Worm (Caenorhabditis elegans): ENCODE results near the gene ral-1.

Gene ral-1

ce11 chrIII:3346665-3347064, 35.6 kb downstream of the ral-1 start:
- TF ChIP-seq ceh-48 (tag; optimal IDR thresholded peaks at IDR 0.05) (no peak), hlh-30 (tag; optimal IDR thresholded peaks at IDR 0.05; ENCODE audit: insufficient read depth) (no peak), che-1 (tag; optimal IDR thresholded peaks at IDR 0.05) (no peak), Y22D7AL.16 (tag; optimal IDR thresholded peaks at IDR 0.05) (no peak), pax-1 (tag; optimal IDR thresholded peaks at IDR 0.05) (no peak), ceh-19 (GFP tag; optimal IDR thresholded peaks at IDR 0.05) (no peak), hlh-8 (tag; optimal IDR thresholded peaks at IDR 0.05) (no peak), ceh-14 (tag; optimal IDR thresholded peaks at IDR 0.05) (no peak), ceh-30 (tag; optimal IDR thresholded peaks at IDR 0.05) (no peak), pag-3 (tag; optimal IDR thresholded peaks at IDR 0.05; ENCODE audit: borderline replicate concordance) (no peak), hlh-15 (tag; optimal IDR thresholded peaks at IDR 0.05) (no peak), unc-42 (tag; optimal IDR thresholded peaks at IDR 0.05) (no peak), madf-2 (tag; optimal IDR thresholded peaks at IDR 0.05) (no peak), gmeb-2 (tag; optimal IDR thresholded peaks at IDR 0.05) (no peak), pat-9 (tag; optimal IDR thresholded peaks at IDR 0.05) (no peak)

- TF ChIP-seq hlh-15 (tag; optimal IDR thresholded peaks at IDR 0.05) (no peak), ceh-19 (GFP tag; optimal IDR thresholded peaks at IDR 0.05) (no peak), fax-1 (tag; optimal IDR thresholded peaks at IDR 0.05) (no peak), C38D4.7 (GFP tag; optimal IDR thresholded peaks at IDR 0.05) (no peak)
Measured at ce11 chrIII:3349061-3349460, 38.0 kb downstream of the ral-1 start.

- no peak for TF ChIP-seq pax-1 (tag; optimal IDR thresholded peaks at IDR 0.05)
- TF ChIP-seq pros-1 (tag; optimal IDR thresholded peaks at IDR 0.05): no peak
- no peak for TF ChIP-seq C38D4.7 (GFP tag; optimal IDR thresholded peaks at IDR 0.05)
- no peak for TF ChIP-seq ahr-1 (tag; optimal IDR thresholded peaks at IDR 0.05)
- no peak for TF ChIP-seq ceh-6 (GFP tag; optimal IDR thresholded peaks at IDR 0.05)
- no peak for TF ChIP-seq pqm-1 (tag; optimal IDR thresholded peaks at IDR 0.05)
- no peak for TF ChIP-seq hlh-6 (tag; optimal IDR thresholded peaks at IDR 0.05)
- no peak for TF ChIP-seq unc-55 (GFP tag; optimal IDR thresholded peaks at IDR 0.05)
Measured at ce11 chrIII:3351091-3351490, 40.0 kb downstream of the ral-1 start.

ce11 chrIII:3351672-3352071, 40.6 kb downstream of the ral-1 start:
- TF ChIP-seq dmd-4 (tag; optimal IDR thresholded peaks at IDR 0.05; ENCODE audit: borderline replicate concordance) (no peak), K02D7.2 (tag; optimal IDR thresholded peaks at IDR 0.05) (no peak), sdc-2 (tag; optimal IDR thresholded peaks at IDR 0.05) (no peak), C38D4.7 (GFP tag; optimal IDR thresholded peaks at IDR 0.05) (no peak), ceh-14 (tag; optimal IDR thresholded peaks at IDR 0.05) (no peak), pat-9 (tag; optimal IDR thresholded peaks at IDR 0.05) (no peak), F13H6.1 (tag; optimal IDR thresholded peaks at IDR 0.05) (no peak), zip-5 (tag; optimal IDR thresholded peaks at IDR 0.05) (no peak), mec-3 (tag; optimal IDR thresholded peaks at IDR 0.05; ENCODE audit: borderline replicate concordance) (no peak), pax-1 (tag; optimal IDR thresholded peaks at IDR 0.05) (no peak), che-1 (tag; optimal IDR thresholded peaks at IDR 0.05) (no peak), lin-11 (tag; optimal IDR thresholded peaks at IDR 0.05) (no peak)

- TF ChIP-seq K09A11.1 (tag; optimal IDR thresholded peaks at IDR 0.05; ENCODE audit: insufficient read depth) (no peak), elt-2 (tag; optimal IDR thresholded peaks at IDR 0.05) (peak; percentile 57), eyg-1 (tag; optimal IDR thresholded peaks at IDR 0.05) (no peak), pha-2 (tag; optimal IDR thresholded peaks at IDR 0.05) (no peak)
Measured at ce11 chrIII:3355791-3356190, 44.7 kb downstream of the ral-1 start.

Data from whole organism, late embryonic.